Worm (Caenorhabditis elegans): ENCODE results near the gene H05C05.2.

Gene H05C05.2

DNA sequence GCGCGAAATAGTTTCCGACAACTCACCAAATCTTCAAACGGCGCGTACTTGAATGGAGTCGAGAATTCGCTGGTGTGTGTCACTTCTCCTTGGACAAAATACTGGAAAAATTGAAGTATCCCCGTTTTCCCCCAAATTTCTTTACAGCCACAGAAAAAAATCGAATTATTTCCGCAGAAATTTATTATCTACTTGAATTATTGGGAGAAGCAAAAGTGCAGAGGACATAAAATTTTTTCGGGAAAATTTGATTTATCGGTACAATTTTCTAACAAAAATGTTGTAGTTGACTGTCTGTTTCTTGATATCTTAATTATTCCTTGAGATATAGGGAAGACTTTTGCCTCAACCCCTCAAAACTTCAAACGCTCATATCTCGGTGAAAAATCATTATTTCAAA lies 42.4 kb downstream of the H05C05.2 start, which contains the start of gene R10F2.4:
Gene R10F2.4, minus strand, starts transcription at position 101 of the 400 bp plus-strand sequence.
- no peak for TF ChIP-seq ces-1 (GFP tag; optimal IDR thresholded peaks at IDR 0.05)
- TF ChIP-seq unc-39 (tag; optimal IDR thresholded peaks at IDR 0.05) = no peak
- no peak for TF ChIP-seq unc-62 (GFP tag; optimal IDR thresholded peaks at IDR 0.05)
- TF ChIP-seq cnd-1 (tag; optimal IDR thresholded peaks at IDR 0.05) = no peak
- no peak for TF ChIP-seq sptf-1 (tag; optimal IDR thresholded peaks at IDR 0.05)
- TF ChIP-seq ceh-83 (GFP tag; optimal IDR thresholded peaks at IDR 0.05) = no peak
- no peak for TF ChIP-seq lin-32 (GFP tag; optimal IDR thresholded peaks at IDR 0.05)
- no peak for TF ChIP-seq elt-3 (tag; optimal IDR thresholded peaks at IDR 0.05)
- TF ChIP-seq drap-1 (GFP tag; optimal IDR thresholded peaks at IDR 0.05) = no peak
- no peak for TF ChIP-seq mep-1 (tag; optimal IDR thresholded peaks at IDR 0.05)
- TF ChIP-seq zip-8 (tag; optimal IDR thresholded peaks at IDR 0.05) = no peak
- TF ChIP-seq blmp-1 (tag; optimal IDR thresholded peaks at IDR 0.05) = no peak
- TF ChIP-seq lin-13 (tag; optimal IDR thresholded peaks at IDR 0.05) = no peak
- TF ChIP-seq bed-3 (GFP tag; optimal IDR thresholded peaks at IDR 0.05) = no peak
- no peak for TF ChIP-seq pha-4 (tag; optimal IDR thresholded peaks at IDR 0.05)
- TF ChIP-seq mls-2 (tag; optimal IDR thresholded peaks at IDR 0.05) = no peak
- TF ChIP-seq snpc-4 (tag; optimal IDR thresholded peaks at IDR 0.05) = no peak

DNA sequence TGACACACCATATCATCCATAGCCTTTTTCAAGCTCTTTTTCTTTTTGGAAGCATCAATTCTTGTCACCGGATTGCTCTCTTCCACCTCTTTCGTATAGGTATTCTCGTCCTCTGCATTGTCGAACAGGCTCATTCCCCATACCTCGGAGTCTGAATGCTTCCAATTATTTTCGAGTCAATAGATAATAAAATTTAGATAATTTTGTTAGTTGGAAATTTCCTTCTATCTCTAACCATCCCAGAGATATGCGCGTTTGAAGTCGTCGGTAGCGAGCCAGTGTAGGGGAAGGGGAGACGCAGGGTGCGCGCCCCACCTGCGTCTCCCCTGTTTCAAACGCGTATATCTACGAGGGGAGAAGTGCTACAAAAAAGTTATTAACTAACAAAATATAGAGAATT lies 44.6 kb downstream of the H05C05.2 start:
- TF ChIP-seq ces-1 (GFP tag; optimal IDR thresholded peaks at IDR 0.05) (peak; percentile 90), mep-1 (tag; optimal IDR thresholded peaks at IDR 0.05) (no peak), ceh-83 (GFP tag; optimal IDR thresholded peaks at IDR 0.05) (no peak), elt-1 (tag; optimal IDR thresholded peaks at IDR 0.05; ENCODE audit: borderline replicate concordance, insufficient read depth) (no peak)

DNA sequence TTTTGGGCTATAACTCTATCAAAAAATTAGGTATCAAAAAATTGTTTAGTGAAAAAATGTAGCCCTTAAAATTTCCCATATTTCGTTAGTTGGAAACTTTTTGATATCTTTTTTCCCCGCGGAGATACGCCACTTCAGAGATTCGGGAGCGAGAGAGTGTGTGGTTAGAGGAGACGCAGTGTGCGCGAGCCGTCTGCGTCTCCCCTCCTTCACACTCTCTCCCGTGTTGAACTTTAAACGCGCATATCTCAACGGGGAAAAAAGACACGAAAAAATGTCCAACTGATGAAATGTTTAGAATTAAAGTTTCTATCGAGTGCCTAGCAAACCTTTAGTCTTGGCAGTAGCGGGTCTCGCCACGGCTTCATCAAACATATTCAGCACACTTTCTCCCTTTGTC lies 45.2 kb downstream of the H05C05.2 start:
- TF ChIP-seq nhr-237 (tag; optimal IDR thresholded peaks at IDR 0.05) (no peak), sem-2 (GFP tag; optimal IDR thresholded peaks at IDR 0.05) (no peak), ham-2 (GFP tag; optimal IDR thresholded peaks at IDR 0.05) (no peak), ceh-43 (GFP tag; optimal IDR thresholded peaks at IDR 0.05) (no peak), nhr-76 (tag; optimal IDR thresholded peaks at IDR 0.05) (no peak), unc-62 (GFP tag; optimal IDR thresholded peaks at IDR 0.05) (no peak)

DNA sequence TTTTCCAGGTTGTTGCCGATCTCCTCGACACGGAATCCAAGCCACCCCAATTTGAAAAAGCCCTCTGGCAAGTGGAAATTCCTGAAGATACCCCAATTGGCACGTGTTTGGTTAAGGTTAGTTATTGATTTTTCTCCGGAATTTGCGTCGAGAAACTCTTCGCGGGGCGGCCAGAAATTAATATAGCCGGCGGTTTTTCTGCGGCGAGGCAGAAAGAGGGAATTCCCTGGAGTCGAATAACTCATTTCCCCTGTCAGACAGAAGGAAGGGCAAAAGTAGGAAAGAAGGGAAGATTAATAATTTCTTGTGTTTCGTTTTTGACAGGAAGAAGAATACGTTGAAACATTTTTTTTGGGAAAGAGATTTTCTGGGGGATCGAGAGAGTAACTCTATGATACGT lies 46.8 kb downstream of the H05C05.2 start:
- TF ChIP-seq ztf-11 (tag; optimal IDR thresholded peaks at IDR 0.05) = no peak
- no peak for TF ChIP-seq ces-1 (GFP tag; optimal IDR thresholded peaks at IDR 0.05)
- TF ChIP-seq tbx-8 (GFP tag; optimal IDR thresholded peaks at IDR 0.05) = no peak
- TF ChIP-seq elt-3 (tag; optimal IDR thresholded peaks at IDR 0.05) = no peak
- no peak for TF ChIP-seq nhr-12 (tag; optimal IDR thresholded peaks at IDR 0.05)
- TF ChIP-seq nhr-28 (tag; optimal IDR thresholded peaks at IDR 0.05) = no peak
- no peak for TF ChIP-seq blmp-1 (tag; optimal IDR thresholded peaks at IDR 0.05)
- TF ChIP-seq mab-5 (tag; optimal IDR thresholded peaks at IDR 0.05) = no peak
- TF ChIP-seq ceh-39 (tag; optimal IDR thresholded peaks at IDR 0.05) = no peak
- no peak for TF ChIP-seq nhr-2 (tag; optimal IDR thresholded peaks at IDR 0.05)
- TF ChIP-seq zip-8 (tag; optimal IDR thresholded peaks at IDR 0.05) = no peak
- no peak for TF ChIP-seq lin-13 (tag; optimal IDR thresholded peaks at IDR 0.05)
- no peak for TF ChIP-seq hlh-1 (tag; optimal IDR thresholded peaks at IDR 0.05)
- no peak for TF ChIP-seq ceh-83 (GFP tag; optimal IDR thresholded peaks at IDR 0.05)
- no peak for TF ChIP-seq ham-2 (GFP tag; optimal IDR thresholded peaks at IDR 0.05)
- TF ChIP-seq lsy-2 (tag; optimal IDR thresholded peaks at IDR 0.05) = no peak
- no peak for TF ChIP-seq M03D4.4 (tag; optimal IDR thresholded peaks at IDR 0.05)
- TF ChIP-seq sptf-1 (tag; optimal IDR thresholded peaks at IDR 0.05) = no peak

DNA sequence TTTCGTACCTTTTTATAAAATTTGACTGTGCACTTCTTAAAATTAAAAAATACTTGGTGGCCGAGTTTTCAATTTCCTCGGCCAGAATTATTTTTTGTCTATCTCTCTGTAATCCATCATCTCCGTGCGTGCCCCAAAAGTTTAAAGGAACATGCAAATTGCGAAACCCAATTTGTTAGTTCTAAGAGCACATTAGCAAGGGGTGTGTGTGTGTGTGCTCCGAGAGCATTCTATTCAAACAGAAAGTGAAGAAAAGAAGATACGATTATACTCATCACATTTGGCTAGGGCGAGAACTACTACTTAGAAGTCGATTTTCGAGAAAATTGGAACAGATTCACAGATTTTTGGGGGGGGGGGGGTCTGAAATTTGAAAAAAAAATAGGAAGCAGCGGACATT lies 51.4 kb downstream of the H05C05.2 start:
- TF ChIP-seq ces-1 (GFP tag; optimal IDR thresholded peaks at IDR 0.05) = peak; percentile 100
- TF ChIP-seq elt-1 (tag; optimal IDR thresholded peaks at IDR 0.05; ENCODE audit: borderline replicate concordance, insufficient read depth) = no peak
- no peak for TF ChIP-seq flh-1 (GFP tag; optimal IDR thresholded peaks at IDR 0.05)
